Fruit fly (Drosophila melanogaster): ENCODE results near the gene CG14042.
A peak's percentile ranks its signal among the peaks of the same experiment; 100 is the strongest.

CG14042 gene

DNA sequence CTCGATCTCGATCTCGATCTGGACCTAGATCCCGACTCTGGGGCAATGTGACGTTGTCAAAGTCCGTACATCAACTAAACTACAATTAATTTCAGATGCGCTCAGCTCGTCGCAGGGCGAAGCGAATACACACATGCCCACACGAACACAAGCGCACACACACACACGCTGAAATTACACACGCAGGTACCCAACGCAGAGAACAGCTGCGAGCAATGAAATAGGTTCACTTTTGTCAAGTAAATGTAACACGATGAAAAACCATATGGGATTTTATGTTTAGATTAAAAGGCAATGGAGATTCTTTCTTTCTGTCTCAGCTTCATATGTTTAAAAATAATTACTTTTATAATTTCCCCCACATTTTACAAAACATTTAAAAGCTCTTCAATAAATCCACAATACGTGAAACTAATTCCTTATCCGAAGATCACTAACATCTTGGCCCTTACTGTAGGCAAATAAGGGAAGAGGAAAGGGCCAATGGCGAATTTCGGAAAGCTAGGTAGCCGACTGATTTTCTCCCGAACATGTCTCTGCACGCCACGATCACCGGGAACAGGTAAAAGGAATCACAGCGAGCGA lies 37.1 kb upstream of the CG14042 start (continued):
- TF ChIP-seq gro (GFP tag; optimal IDR thresholded peaks at IDR 0.05) (peak; percentile 17), CG32767 (GFP tag; IDR thresholded peaks at IDR 0.05) (peak; percentile 82), CG11560 (tag; IDR thresholded peaks at IDR 0.05) (peak; percentile 55; the same call in 2 of the 3 replicates), CG10274 (GFP tag; optimal IDR thresholded peaks at IDR 0.05) (peak; percentile 38), CG34224 (GFP tag; IDR thresholded peaks at IDR 0.05; ENCODE audit: partially characterized antibody) (no peak), ci (GFP tag; IDR thresholded peaks at IDR 0.05) (peak; percentile 84), yki (optimal IDR thresholded peaks at IDR 0.05) (peak; percentile 68), CG18476 (GFP tag; optimal IDR thresholded peaks at IDR 0.05) (peak; percentile 78), ham (GFP tag; IDR thresholded peaks at IDR 0.05) (no peak), eyg (GFP tag; optimal IDR thresholded peaks at IDR 0.05) (no peak), CG14667 (GFP tag; IDR thresholded peaks at IDR 0.05) (peak; percentile 60), CG4730 (GFP tag; IDR thresholded peaks at IDR 0.05) (peak; percentile 69), Abd-B (GFP tag; optimal IDR thresholded peaks at IDR 0.05) (peak; percentile 68), Sox100B (GFP tag; optimal IDR thresholded peaks at IDR 0.05) (peak; percentile 85), Dbx (GFP tag; IDR thresholded peaks at IDR 0.05) (peak; percentile 53), wor (GFP tag; IDR thresholded peaks at IDR 0.05) (peak; percentile 56), Ada2b (GFP tag; IDR thresholded peaks at IDR 0.05) (peak; percentile 84), Meics (GFP tag; optimal IDR thresholded peaks at IDR 0.05) (peak; percentile 82), CG18599 (GFP tag; optimal IDR thresholded peaks at IDR 0.05) (peak; percentile 85), CG1024 (GFP tag; IDR thresholded peaks at IDR 0.05) (0 out of 2 replicates have a peak, but pooled peaks have one; percentile 22), CG6689 (GFP tag; IDR thresholded peaks at IDR 0.05) (peak; percentile 78), Chrac-16 (GFP tag; optimal IDR thresholded peaks at IDR 0.05) (peak; percentile 80), fd3F (GFP tag; optimal IDR thresholded peaks at IDR 0.05) (peak; percentile 69), CG6854 (GFP tag; optimal IDR thresholded peaks at IDR 0.05) (peak; percentile 82), luna (GFP tag; optimal IDR thresholded peaks at IDR 0.05) (no peak), CG9932 (GFP tag; IDR thresholded peaks at IDR 0.05) (peak; percentile 78), Hr3 (GFP tag; optimal IDR thresholded peaks at IDR 0.05) (peak; percentile 68), GATAe (GFP tag; conservative IDR thresholded peaks at IDR 0.05) (peak; percentile 29; the same call in 1 of the 2 replicates), CG30431 (GFP tag; optimal IDR thresholded peaks at IDR 0.05) (peak; percentile 86), TFAM (GFP tag; optimal IDR thresholded peaks at IDR 0.05) (peak; percentile 6), CG4617 (GFP tag; optimal IDR thresholded peaks at IDR 0.05; ENCODE audit: borderline replicate concordance) (peak; percentile 34), Hand (GFP tag; optimal IDR thresholded peaks at IDR 0.05) (peak; percentile 74), MESR4 (GFP tag; optimal IDR thresholded peaks at IDR 0.05) (peak; percentile 11), CG4282 (GFP tag; optimal IDR thresholded peaks at IDR 0.05) (no peak), NC2α (GFP tag; optimal IDR thresholded peaks at IDR 0.05) (no peak), CG12104 (GFP tag; optimal IDR thresholded peaks at IDR 0.05) (peak; percentile 73), NFAT (GFP tag; IDR thresholded peaks at IDR 0.05) (peak; percentile 70), lilli (GFP tag; optimal IDR thresholded peaks at IDR 0.05) (peak; percentile 86), Lim3 (GFP tag; IDR thresholded peaks at IDR 0.05) (no peak; the same call in 1 of the 2 replicates), CG34422 (GFP tag; IDR thresholded peaks at IDR 0.05) (peak; percentile 75; the same call in 2 of the 3 replicates), HLH3B (GFP tag; IDR thresholded peaks at IDR 0.05) (peak; percentile 84), z (GFP tag; IDR thresholded peaks at IDR 0.05) (no peak), CG15514 (GFP tag; optimal IDR thresholded peaks at IDR 0.05) (peak; percentile 67), unc-4 (GFP tag; IDR thresholded peaks at IDR 0.05; ENCODE audit: partially characterized antibody) (no peak), bsh (GFP tag; optimal IDR thresholded peaks at IDR 0.05) (peak; percentile 75 to 83), CG17612 (GFP tag; IDR thresholded peaks at IDR 0.05) (peak; percentile 40; the same call in 1 of the 2 replicates), Rfx (GFP tag; IDR thresholded peaks at IDR 0.05) (peak; percentile 81), zen (tag; optimal IDR thresholded peaks at IDR 0.05) (peak; percentile 92), dati (GFP tag; IDR thresholded peaks at IDR 0.05) (0 out of 2 replicates have a peak, but pooled peaks have one; percentile 3), CG1647 (GFP tag; optimal IDR thresholded peaks at IDR 0.05) (peak; percentile 61), CG12744 (GFP tag; optimal IDR thresholded peaks at IDR 0.05) (peak; percentile 75)
